Worm (Caenorhabditis elegans) whole organism, late embryonic: Measurements from ENCODE around the gene bcmo-2.

Experiments
- T23F11.4 ChIP-seq: fragments of 200-800 bp; sonication (Bioruptor generic); optimal IDR thresholded peaks from 2 replicates; lab custom pipeline; 2018; ENCODE audit warnings: mild to moderate bottlenecking, missing genetic modification characterization, missing compliant biosample characterization
- ama-1 ChIP-seq: fragments of 150-350 bp; optimal IDR thresholded peaks from 2 replicates; lab custom pipeline; 2014
- ceh-18 ChIP-seq: sonication (generic microtip); optimal IDR thresholded peaks from 2 replicates; lab custom pipeline; 2016; ENCODE audit warnings: missing genetic modification characterization, missing compliant biosample characterization
- fkh-10 ChIP-seq: fragments of 150-350 bp; optimal IDR thresholded peaks from 2 replicates; lab custom pipeline; 2014; ENCODE audit warnings: missing biosample characterization, missing genetic modification reagents, missing genetic modification characterization
- gmeb-2 ChIP-seq: sonication (generic microtip); optimal IDR thresholded peaks from 2 replicates; lab custom pipeline; 2016; ENCODE audit warnings: missing genetic modification characterization, inconsistent platforms, missing compliant biosample characterization
- nfya-1 ChIP-seq: sonication (generic microtip); optimal IDR thresholded peaks from 2 replicates; lab custom pipeline; 2017; ENCODE audit warnings: missing genetic modification characterization, mild to moderate bottlenecking, missing compliant biosample characterization, antibody characterized with exemption, moderate library complexity
- nhr-11 ChIP-seq: fragments of 150-350 bp; optimal IDR thresholded peaks from 2 replicates; lab custom pipeline; 2014; ENCODE audit warnings: missing biosample characterization, missing genetic modification characterization
- pat-9 ChIP-seq: fragments of 200-800 bp; sonication (Bioruptor generic); optimal IDR thresholded peaks from 2 replicates; lab custom pipeline; 2018; ENCODE audit warnings: mild to moderate bottlenecking, missing genetic modification characterization, moderate library complexity, missing compliant biosample characterization
- pha-4 ChIP-seq: fragments of 150-350 bp; optimal IDR thresholded peaks from 2 replicates; lab custom pipeline; 2018; ENCODE audit warnings: missing biosample characterization, missing genetic modification reagents, missing genetic modification characterization

ce11 chrII:3894755-3895154 is 15.9 kb downstream of the bcmo-2 start, which contains the start of gene F53C3.7:
- TF ChIP-seq gmeb-2 (tag; lab: Kevin White, UChicago) (no peak), ceh-18 (tag; lab: Kevin White, UChicago) (no peak), pat-9 (tag; lab: Kevin White, UChicago) (no peak), ama-1 (lab: Kevin White, UChicago) (no peak), nfya-1 (no peak), T23F11.4 (GFP tag; lab: Kevin White, UChicago) (no peak), fkh-10 (GFP tag; lab: Kevin White, UChicago) (no peak), nhr-11 (tag; lab: Kevin White, UChicago) (no peak), pha-4 (tag; lab: Kevin White, UChicago) (no peak)
